Worm (Caenorhabditis elegans) whole organism, late embryonic: ENCODE results near the gene srg-57.

Source experiments
- fkh-10 ChIP-seq: fragments of 150-350 bp; optimal IDR thresholded peaks from 2 replicates; lab custom pipeline; 2014; ENCODE audit warnings: missing biosample characterization, missing genetic modification reagents, missing genetic modification characterization
- hlh-13 ChIP-seq: fragments of 200-800 bp; sonication (Bioruptor generic); optimal IDR thresholded peaks from 2 replicates; lab custom pipeline; 2018; ENCODE audit warnings: mild to moderate bottlenecking, missing genetic modification characterization, missing compliant biosample characterization
- hlh-15 ChIP-seq: sonication (generic microtip); optimal IDR thresholded peaks from 2 replicates; lab custom pipeline; 2016; ENCODE audit warnings: missing genetic modification characterization, missing compliant biosample characterization
- hlh-30 ChIP-seq: sonication (generic microtip); optimal IDR thresholded peaks from 2 replicates; lab custom pipeline; 2017; ENCODE audit warnings: antibody characterized with exemption, missing genetic modification characterization, missing compliant biosample characterization; ENCODE audit not compliant: insufficient read depth
- mec-3 ChIP-seq: sonication (generic microtip); optimal IDR thresholded peaks from 2 replicates; lab custom pipeline; 2016; ENCODE audit warnings: borderline replicate concordance, missing genetic modification characterization, missing compliant biosample characterization
- unc-3 ChIP-seq, 2 experiments: fragments of 200-800 bp in 1 of 2; sonication (Bioruptor generic) in 1 of 2; sonication (generic microtip) in 1 of 2; conservative IDR thresholded peaks in 1 of 2; optimal IDR thresholded peaks in 1 of 2; 2 replicates each; pipeline versions ENCODE4 v1.3.6 to Lab custom; 2016 to 2022; ENCODE audit warnings: missing compliant biosample characterization in 2 of 2, missing genetic modification characterization in 2 of 2, missing genetic modification reagents in 1 of 2

DNA sequence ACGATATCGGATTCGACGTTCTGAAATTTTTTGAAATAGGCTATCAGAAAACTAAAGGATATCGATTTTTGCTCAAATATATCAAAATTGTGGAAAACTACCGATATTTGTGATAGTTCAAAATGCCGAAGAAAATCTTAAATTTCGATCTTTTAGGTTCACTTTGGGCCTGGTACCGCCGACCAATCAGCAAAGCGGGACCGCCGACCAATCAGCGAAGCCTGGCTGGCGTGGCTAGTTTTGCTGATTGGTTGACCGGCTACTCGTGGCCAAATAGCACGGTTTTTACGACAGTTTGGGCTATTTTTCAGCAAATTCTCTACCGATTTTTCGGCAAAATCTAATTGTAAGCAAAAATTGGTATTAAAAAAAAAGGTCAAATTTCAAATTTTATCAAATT lies 24.1 kb downstream of the srg-57 start:
- no peak for TF ChIP-seq mec-3
- no peak for TF ChIP-seq hlh-15 (tag; lab: Kevin White, UChicago)
- TF ChIP-seq fkh-10: no peak
- TF ChIP-seq hlh-30 (tag; lab: Kevin White, UChicago): no peak
- TF ChIP-seq hlh-13 (GFP tag; lab: Kevin White, UChicago): no peak
- no peak for TF ChIP-seq unc-3 (GFP tag; conservative IDR thresholded peaks at IDR 0.05; lab: Robert Waterston, UW)
- TF ChIP-seq unc-3 (tag; optimal IDR thresholded peaks at IDR 0.05; lab: Kevin White, UChicago): no peak
